Worm (Caenorhabditis elegans) whole organism, young adult: Measurements from ENCODE around the gene F28H6.4.

Experiments
- B0019.2 ChIP-seq: fragments of 200-800 bp; sonication (Bioruptor generic); conservative IDR thresholded peaks from 2 replicates; pipeline ENCODE4 v1.3.6; 2022; ENCODE audit warnings: missing genetic modification reagents, missing genetic modification characterization, missing compliant biosample characterization
- B0035.1 ChIP-seq: sonication (generic microtip); optimal IDR thresholded peaks from 2 replicates; lab custom pipeline; 2016; ENCODE audit warnings: missing genetic modification characterization, mild to moderate bottlenecking, missing compliant biosample characterization, missing genotype, missing genetic modification reagents
- B0336.3 ChIP-seq: fragments of 200-800 bp; sonication (Bioruptor generic); IDR thresholded peaks from 2 replicates; pipeline ENCODE4 v1.3.6; 2022; ENCODE audit warnings: missing genetic modification characterization, missing compliant biosample characterization
- D2030.7 ChIP-seq: fragments of 200-800 bp; sonication (Bioruptor generic); IDR thresholded peaks from 2 replicates; pipeline ENCODE4 v1.3.6; 2022; ENCODE audit warnings: missing genetic modification reagents, missing genetic modification characterization, missing compliant biosample characterization
- F23B12.7 ChIP-seq: sonication (generic microtip); optimal IDR thresholded peaks from 2 replicates; lab custom pipeline; 2017; ENCODE audit warnings: missing genetic modification characterization, mild to moderate bottlenecking, missing compliant biosample characterization, antibody characterized with exemption, moderate library complexity; ENCODE audit not compliant: insufficient read depth
- F39B2.1 ChIP-seq: fragments of 200-800 bp; sonication (Bioruptor generic); IDR thresholded peaks from 2 replicates; pipeline ENCODE4 v1.3.6; 2022; ENCODE audit warnings: missing genetic modification reagents, missing genetic modification characterization, missing compliant biosample characterization
- F49E8.2 ChIP-seq: sonication (generic microtip); optimal IDR thresholded peaks from 3 replicates; lab custom pipeline; 2017; ENCODE audit warnings: missing genetic modification characterization, mild to moderate bottlenecking, missing compliant biosample characterization, antibody characterized with exemption, moderate library complexity; ENCODE audit not compliant: insufficient read depth
- T07F8.4 ChIP-seq: sonication (generic microtip); optimal IDR thresholded peaks from 2 replicates; lab custom pipeline; 2016; ENCODE audit warnings: mild to moderate bottlenecking, missing genetic modification characterization, moderate library complexity, missing compliant biosample characterization
- Y56A3A.18 ChIP-seq: fragments of 200-800 bp; sonication (Bioruptor generic); IDR thresholded peaks from 2 replicates; pipeline ENCODE4 v1.3.6; 2022; ENCODE audit warnings: missing genetic modification reagents, missing genetic modification characterization, missing compliant biosample characterization
- Y67H2A.10 ChIP-seq: fragments of 200-800 bp; sonication (Bioruptor generic); conservative IDR thresholded peaks from 2 replicates; pipeline ENCODE4 v1.3.6; 2022; ENCODE audit warnings: missing genetic modification reagents, missing genetic modification characterization, missing compliant biosample characterization
- aptf-2 ChIP-seq: fragments of 200-800 bp; sonication (Bioruptor generic); conservative IDR thresholded peaks from 2 replicates; pipeline ENCODE4 v1.3.6; 2022; ENCODE audit warnings: missing genetic modification reagents, missing genetic modification characterization, missing compliant biosample characterization
- atf-7 ChIP-seq: sonication (generic microtip); optimal IDR thresholded peaks from 2 replicates; lab custom pipeline; 2017; ENCODE audit warnings: mild to moderate bottlenecking, missing genetic modification characterization, missing compliant biosample characterization
- athp-1 ChIP-seq: sonication (generic microtip); optimal IDR thresholded peaks from 2 replicates; lab custom pipeline; 2017; ENCODE audit warnings: mild to moderate bottlenecking, missing genetic modification characterization, missing compliant biosample characterization
- bed-2 ChIP-seq: fragments of 200-800 bp; sonication (Bioruptor generic); IDR thresholded peaks from 2 replicates; pipeline ENCODE4 v1.3.6; 2022; ENCODE audit warnings: missing genetic modification reagents, missing genetic modification characterization, missing compliant biosample characterization
- ccch-3 ChIP-seq: fragments of 200-800 bp; sonication (Bioruptor generic); optimal IDR thresholded peaks from 2 replicates; lab custom pipeline; 2018; ENCODE audit warnings: mild to moderate bottlenecking, missing genetic modification characterization, missing compliant biosample characterization
- ceh-27 ChIP-seq: fragments of 200-800 bp; sonication (Bioruptor generic); optimal IDR thresholded peaks from 2 replicates; lab custom pipeline; 2018; ENCODE audit warnings: mild to moderate bottlenecking, missing genetic modification characterization, moderate library complexity, missing compliant biosample characterization
- chd-7 ChIP-seq: sonication (generic microtip); optimal IDR thresholded peaks from 2 replicates; lab custom pipeline; 2016; ENCODE audit warnings: mild to moderate bottlenecking, missing genetic modification characterization, moderate library complexity, missing compliant biosample characterization
- egl-44 ChIP-seq: fragments of 200-800 bp; sonication (Bioruptor generic); IDR thresholded peaks from 2 replicates; pipeline ENCODE4 v1.3.6; 2022; ENCODE audit warnings: missing genetic modification reagents, missing genetic modification characterization, missing compliant biosample characterization
- ets-4 ChIP-seq: fragments of 200-800 bp; sonication (Bioruptor generic); optimal IDR thresholded peaks from 2 replicates; lab custom pipeline; 2018; ENCODE audit warnings: mild to moderate bottlenecking, missing genetic modification characterization, missing compliant biosample characterization
- fkh-3 ChIP-seq: sonication (generic microtip); optimal IDR thresholded peaks from 2 replicates; lab custom pipeline; 2016; ENCODE audit warnings: mild to moderate bottlenecking, missing genetic modification characterization, missing compliant biosample characterization
- him-1 ChIP-seq: sonication (generic microtip); optimal IDR thresholded peaks from 2 replicates; lab custom pipeline; 2016; ENCODE audit warnings: missing genotype, missing genetic modification reagents, missing genetic modification characterization, missing compliant biosample characterization
- lag-1 ChIP-seq: fragments of 200-800 bp; sonication (Bioruptor generic); IDR thresholded peaks from 2 replicates; pipeline ENCODE4 v1.3.6; 2022; ENCODE audit warnings: missing genetic modification reagents, missing genetic modification characterization, missing compliant biosample characterization
- lin-26 ChIP-seq: fragments of 200-800 bp; sonication (Bioruptor generic); IDR thresholded peaks from 2 replicates; pipeline ENCODE4 v1.3.6; 2022; ENCODE audit warnings: missing genetic modification reagents, missing genetic modification characterization, missing compliant biosample characterization
- lin-35 ChIP-seq, 3 experiments: fragments of 150-350 bp in 2 of 3; sonication (generic microtip) in 1 of 3; optimal IDR thresholded peaks; 2 replicates each; lab custom pipeline; 2014 to 2018; ENCODE audit warnings: missing biosample characterization in 3 of 3, missing genetic modification characterization in 3 of 3, missing genetic modification reagents in 3 of 3
- lsy-27 ChIP-seq: sonication (generic microtip); optimal IDR thresholded peaks from 2 replicates; lab custom pipeline; 2017; ENCODE audit warnings: missing genetic modification characterization, mild to moderate bottlenecking, missing compliant biosample characterization, antibody characterized with exemption, missing genotype, borderline replicate concordance; ENCODE audit not compliant: insufficient read depth
- madf-8 ChIP-seq: fragments of 200-800 bp; sonication (Bioruptor generic); conservative IDR thresholded peaks from 2 replicates; pipeline ENCODE4 v1.3.6; 2022; ENCODE audit warnings: missing genetic modification reagents, missing genetic modification characterization, missing compliant biosample characterization
- mxl-1 ChIP-seq: sonication (generic microtip); optimal IDR thresholded peaks from 2 replicates; lab custom pipeline; 2016; ENCODE audit warnings: missing genetic modification characterization, missing compliant biosample characterization
- pbrm-1 ChIP-seq: fragments of 200-800 bp; sonication (Bioruptor generic); IDR thresholded peaks from 2 replicates; pipeline ENCODE4 v1.3.6; 2022; ENCODE audit warnings: missing genetic modification reagents, missing genetic modification characterization, missing compliant biosample characterization
- rec-8 ChIP-seq, 2 experiments: sonication (generic microtip); optimal IDR thresholded peaks; 2 replicates each; lab custom pipeline; 2016; ENCODE audit warnings: mild to moderate bottlenecking in 2 of 2, missing genetic modification characterization in 2 of 2, missing genetic modification reagents in 2 of 2, missing genotype in 2 of 2, missing biosample characterization in 1 of 2, missing compliant biosample characterization in 1 of 2, moderate library complexity in 1 of 2
- repo-1 ChIP-seq: sonication (generic microtip); optimal IDR thresholded peaks from 2 replicates; lab custom pipeline; 2017; ENCODE audit warnings: mild to moderate bottlenecking, missing genetic modification characterization, missing compliant biosample characterization
- sdz-38 ChIP-seq: sonication (generic microtip); optimal IDR thresholded peaks from 2 replicates; lab custom pipeline; 2016; ENCODE audit warnings: missing genotype, missing genetic modification characterization, missing compliant biosample characterization
- snpc-3.4 ChIP-seq: sonication (generic microtip); optimal IDR thresholded peaks from 2 replicates; lab custom pipeline; 2017; ENCODE audit warnings: missing genetic modification characterization, mild to moderate bottlenecking, missing compliant biosample characterization, antibody characterized with exemption, moderate library complexity, missing genotype, missing genetic modification reagents
- ztf-25 ChIP-seq: fragments of 200-800 bp; sonication (Bioruptor generic); IDR thresholded peaks from 2 replicates; pipeline ENCODE4 v1.3.6; 2022; ENCODE audit warnings: missing genetic modification reagents, missing genetic modification characterization, missing compliant biosample characterization
- ztf-3 ChIP-seq: fragments of 200-800 bp; sonication (Bioruptor generic); optimal IDR thresholded peaks from 2 replicates; lab custom pipeline; 2018; ENCODE audit warnings: mild to moderate bottlenecking, missing genetic modification characterization, missing compliant biosample characterization

Gene F28H6.4

DNA sequence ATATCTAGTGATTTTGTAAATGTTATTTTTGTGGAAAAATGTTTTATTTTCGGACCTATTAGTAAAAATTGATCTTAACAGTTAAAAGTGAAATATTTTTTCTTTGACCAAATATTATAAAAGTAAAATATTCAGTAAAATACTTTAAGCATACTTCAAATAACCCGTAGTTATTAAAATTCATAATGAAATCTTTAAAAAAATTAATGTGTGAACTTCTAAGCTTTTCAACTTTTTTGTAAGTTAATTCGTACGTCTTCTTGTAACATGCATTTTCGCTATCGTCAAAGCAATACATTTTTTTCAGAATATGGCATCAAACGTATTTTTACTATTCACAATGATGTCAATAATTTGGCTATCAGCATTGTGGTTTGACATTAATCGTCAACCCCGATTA lies 48.1 kb downstream of the F28H6.4 start, which contains the start of gene C37E2.2:
C37E2.2 (plus strand) TSS at position 301 of the 400 bp plus-strand sequence.
- TF ChIP-seq lag-1 (no peak), him-1 (tag; lab: Kevin White, UChicago) (no peak), ztf-3 (no peak), D2030.7 (no peak), chd-7 (tag; lab: Kevin White, UChicago) (no peak), bed-2 (GFP tag; lab: Robert Waterston, UW) (no peak), snpc-3.4 (tag; lab: Kevin White, UChicago) (no peak), Y67H2A.10 (GFP tag; lab: Robert Waterston, UW) (no peak), ets-4 (no peak), F23B12.7 (tag; lab: Kevin White, UChicago) (no peak), B0336.3 (GFP tag; lab: Robert Waterston, UW) (no peak), atf-7 (no peak)

DNA sequence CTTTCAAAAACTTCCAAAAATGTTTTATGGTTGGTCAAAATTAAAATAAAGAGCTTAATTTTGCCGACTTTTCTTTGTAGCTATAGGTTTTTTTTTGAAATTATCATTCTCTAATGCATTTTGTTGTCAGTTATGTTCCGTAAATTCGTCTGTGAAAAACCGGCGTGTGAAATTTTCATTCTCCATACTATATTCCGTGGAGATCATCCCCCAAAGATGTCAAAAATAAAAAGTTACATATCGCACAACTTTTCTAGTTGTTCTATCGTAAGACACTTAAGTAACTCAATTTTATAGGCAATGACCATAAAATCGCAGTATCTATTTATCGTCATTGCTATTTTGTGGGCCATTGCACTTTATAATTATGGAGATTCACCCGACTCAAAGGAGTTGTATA lies 51.0 kb downstream of the F28H6.4 start, which contains the start of gene C37E2.10:
C37E2.10 (plus strand) TSS at position 301 of the 400 bp plus-strand sequence.
- no peak for TF ChIP-seq lsy-27

DNA sequence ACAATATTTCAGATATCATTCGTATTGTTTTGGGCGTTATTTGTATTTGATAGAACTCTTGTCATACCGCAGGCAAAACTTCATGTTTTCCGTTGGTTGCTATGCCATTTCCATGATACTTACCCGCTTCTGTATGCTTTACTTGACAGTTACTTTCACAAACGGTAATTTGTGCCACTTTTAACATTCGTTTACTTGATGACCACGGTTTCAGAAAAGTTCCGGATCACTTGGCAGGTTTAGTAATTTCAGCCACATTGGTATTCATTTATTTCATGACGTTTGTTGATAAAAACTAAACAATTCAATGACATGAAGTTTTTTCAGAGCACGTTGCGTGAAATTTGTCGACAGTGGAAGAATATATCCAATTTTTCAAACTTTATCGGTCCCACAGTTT lies 51.8 kb downstream of the F28H6.4 start:
- TF ChIP-seq mxl-1 (tag; lab: Kevin White, UChicago) = no peak

DNA sequence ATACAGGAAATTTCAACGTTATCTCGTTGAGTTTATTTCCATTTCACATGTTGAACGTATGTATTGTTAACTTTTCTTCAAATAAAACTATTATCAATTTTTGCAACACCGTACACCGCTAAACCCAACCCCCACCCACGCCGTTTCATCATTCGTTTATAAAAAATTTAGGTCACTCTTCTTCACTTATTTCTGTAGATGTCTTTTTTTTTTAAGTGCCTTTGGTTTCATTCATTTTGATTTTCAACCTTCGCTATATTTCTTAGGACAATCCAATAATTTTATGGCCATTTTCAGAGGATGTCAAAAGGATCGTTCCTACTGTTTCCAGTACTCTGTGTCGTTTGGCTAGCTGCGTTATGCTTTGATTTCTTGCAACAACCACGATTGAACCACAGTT lies 52.5 kb downstream of the F28H6.4 start, which contains the start of gene C37E2.3:
C37E2.3 (plus strand) TSS at position 301 of the 400 bp plus-strand sequence.
- TF ChIP-seq Y56A3A.18 (no peak), sdz-38 (no peak), F39B2.1 (GFP tag; lab: Robert Waterston, UW) (no peak), athp-1 (tag; lab: Kevin White, UChicago) (no peak), ets-4 (no peak), madf-8 (GFP tag; lab: Robert Waterston, UW) (no peak), ztf-25 (GFP tag; lab: Robert Waterston, UW) (no peak), F49E8.2 (tag; lab: Kevin White, UChicago) (no peak), ccch-3 (GFP tag; lab: Kevin White, UChicago) (no peak), B0019.2 (GFP tag; lab: Robert Waterston, UW) (no peak), egl-44 (GFP tag; lab: Robert Waterston, UW) (no peak), B0035.1 (no peak), lin-26 (GFP tag; lab: Robert Waterston, UW) (no peak), T07F8.4 (tag; lab: Kevin White, UChicago) (no peak), fkh-3 (no peak), ceh-27 (no peak), pbrm-1 (GFP tag; lab: Robert Waterston, UW) (no peak), repo-1 (tag; lab: Kevin White, UChicago) (no peak), atf-7 (no peak), lin-35 (GFP tag; optimal IDR thresholded peaks at IDR 0.05; lab: Kevin White, UChicago) (no peak)

DNA sequence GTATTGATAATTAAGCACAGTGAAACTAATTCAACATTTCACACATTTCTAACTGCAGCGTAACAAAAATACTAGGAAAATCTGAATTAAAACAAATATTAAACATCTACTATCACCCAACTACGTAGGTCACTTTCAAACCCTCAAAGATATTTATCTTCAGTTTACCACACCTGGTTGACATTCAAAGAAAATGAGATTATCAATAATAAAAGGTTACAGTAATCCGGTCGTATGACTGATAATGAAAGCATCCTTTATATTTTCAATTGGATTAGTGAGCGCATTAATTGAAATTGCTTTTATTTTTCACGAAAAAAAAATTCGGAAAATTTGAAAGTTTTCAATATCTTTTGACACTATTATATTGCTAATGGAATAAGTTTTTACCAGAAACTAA lies 54.8 kb downstream of the F28H6.4 start:
- TF ChIP-seq athp-1 (tag; lab: Kevin White, UChicago) = no peak
- TF ChIP-seq rec-8 (tag; optimal IDR thresholded peaks at IDR 0.05; lab: Kevin White, UChicago) = no peak
- no peak for TF ChIP-seq aptf-2
